Worm (Caenorhabditis elegans): ENCODE data around the gene skp-1.

The skp-1 gene

DNA sequence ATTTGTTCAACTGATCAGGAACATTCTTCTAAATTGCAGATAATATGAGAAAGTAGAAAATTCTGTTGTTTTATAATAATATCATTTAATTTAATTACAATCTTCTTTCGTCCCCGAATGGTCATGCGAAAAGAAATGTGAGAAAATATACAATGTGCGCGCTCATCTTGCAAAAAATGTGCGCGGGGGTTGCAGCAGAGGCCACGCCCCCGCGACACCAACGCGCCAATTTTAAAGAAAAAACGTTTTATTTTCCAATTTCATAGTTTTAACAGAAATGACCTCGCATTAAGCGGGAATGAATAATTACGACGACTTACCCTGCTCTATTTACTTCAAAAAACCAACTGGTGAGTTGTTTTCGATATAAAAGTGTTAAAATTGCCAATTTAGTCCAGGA is 34.8 kb upstream of the skp-1 start, which contains the start of gene sas-5 (continued):
- TF ChIP-seq vab-15 (tag; optimal IDR thresholded peaks at IDR 0.05) (no peak), zag-1 (tag; optimal IDR thresholded peaks at IDR 0.05) (no peak), alr-1 (tag; optimal IDR thresholded peaks at IDR 0.05; ENCODE audit: borderline replicate concordance) (no peak), nhr-12 (tag; optimal IDR thresholded peaks at IDR 0.05) (no peak), elt-2 (tag; optimal IDR thresholded peaks at IDR 0.05) (peak; percentile 64), rnt-1 (tag; optimal IDR thresholded peaks at IDR 0.05) (peak; percentile 91), pag-3 (tag; optimal IDR thresholded peaks at IDR 0.05; ENCODE audit: borderline replicate concordance, insufficient read depth) (no peak), lin-14 (GFP tag; optimal IDR thresholded peaks at IDR 0.05) (peak; percentile 73), C16A3.4 (tag; optimal IDR thresholded peaks at IDR 0.05) (peak; percentile 77), irx-1 (tag; optimal IDR thresholded peaks at IDR 0.05) (peak; percentile 59), unc-86 (tag; optimal IDR thresholded peaks at IDR 0.05) (peak; percentile 72), nhr-76 (tag; optimal IDR thresholded peaks at IDR 0.05) (no peak), fkh-10 (GFP tag; optimal IDR thresholded peaks at IDR 0.05) (no peak)

DNA sequence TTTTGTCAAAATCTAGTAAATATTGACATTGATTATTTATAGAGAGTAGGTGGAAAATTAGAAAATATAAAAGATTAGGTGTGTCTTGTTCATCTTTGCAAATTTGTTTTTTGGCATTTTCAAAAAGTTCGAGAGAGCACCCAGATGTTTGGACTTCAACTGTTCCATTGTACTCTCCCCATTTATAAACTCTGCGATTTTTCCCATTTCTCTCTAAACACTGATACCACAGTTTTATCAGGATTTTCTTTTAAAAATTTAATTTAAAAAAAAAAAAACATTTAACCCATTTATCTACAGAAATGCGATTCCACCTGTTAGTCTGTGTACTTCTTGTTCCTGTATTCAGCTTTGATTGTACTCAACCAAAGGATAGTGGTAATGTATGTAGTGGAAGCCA is 32.3 kb upstream of the skp-1 start, which contains the start of gene tag-290:
TSS of gene tag-290 (plus strand) at position 301 of the 400 bp plus-strand sequence.
- TF ChIP-seq fos-1 (tag; optimal IDR thresholded peaks at IDR 0.05): no peak
- no peak for TF ChIP-seq lin-14 (GFP tag; optimal IDR thresholded peaks at IDR 0.05)
- TF ChIP-seq aha-1 (tag; optimal IDR thresholded peaks at IDR 0.05): no peak
- TF ChIP-seq Y116A8C.19 (tag; optimal IDR thresholded peaks at IDR 0.05; ENCODE audit: borderline replicate concordance): no peak
- TF ChIP-seq mab-9 (GFP tag; IDR thresholded peaks at IDR 0.05): no peak
- no peak for TF ChIP-seq fkh-8 (tag; optimal IDR thresholded peaks at IDR 0.05)
- TF ChIP-seq grh-1 (GFP tag; IDR thresholded peaks at IDR 0.05): no peak
- TF ChIP-seq unc-62 (GFP tag; optimal IDR thresholded peaks at IDR 0.05): no peak
- TF ChIP-seq unc-130 (tag; optimal IDR thresholded peaks at IDR 0.05): no peak
- no peak for TF ChIP-seq sptf-1 (tag; optimal IDR thresholded peaks at IDR 0.05)
- no peak for TF ChIP-seq nhr-76 (tag; optimal IDR thresholded peaks at IDR 0.05)
- TF ChIP-seq mef-2 (tag; optimal IDR thresholded peaks at IDR 0.05): no peak
- TF ChIP-seq xbp-1 (tag; optimal IDR thresholded peaks at IDR 0.05): no peak
- TF ChIP-seq nhr-12 (tag; optimal IDR thresholded peaks at IDR 0.05): no peak
- TF ChIP-seq C04F5.9 (tag; optimal IDR thresholded peaks at IDR 0.05): no peak
- no peak for TF ChIP-seq pag-3 (tag; optimal IDR thresholded peaks at IDR 0.05; ENCODE audit: borderline replicate concordance, insufficient read depth)
- TF ChIP-seq nhr-84 (tag; optimal IDR thresholded peaks at IDR 0.05): no peak
- TF ChIP-seq sox-4 (tag; optimal IDR thresholded peaks at IDR 0.05): no peak
- no peak for TF ChIP-seq ama-1 (optimal IDR thresholded peaks at IDR 0.05)

DNA sequence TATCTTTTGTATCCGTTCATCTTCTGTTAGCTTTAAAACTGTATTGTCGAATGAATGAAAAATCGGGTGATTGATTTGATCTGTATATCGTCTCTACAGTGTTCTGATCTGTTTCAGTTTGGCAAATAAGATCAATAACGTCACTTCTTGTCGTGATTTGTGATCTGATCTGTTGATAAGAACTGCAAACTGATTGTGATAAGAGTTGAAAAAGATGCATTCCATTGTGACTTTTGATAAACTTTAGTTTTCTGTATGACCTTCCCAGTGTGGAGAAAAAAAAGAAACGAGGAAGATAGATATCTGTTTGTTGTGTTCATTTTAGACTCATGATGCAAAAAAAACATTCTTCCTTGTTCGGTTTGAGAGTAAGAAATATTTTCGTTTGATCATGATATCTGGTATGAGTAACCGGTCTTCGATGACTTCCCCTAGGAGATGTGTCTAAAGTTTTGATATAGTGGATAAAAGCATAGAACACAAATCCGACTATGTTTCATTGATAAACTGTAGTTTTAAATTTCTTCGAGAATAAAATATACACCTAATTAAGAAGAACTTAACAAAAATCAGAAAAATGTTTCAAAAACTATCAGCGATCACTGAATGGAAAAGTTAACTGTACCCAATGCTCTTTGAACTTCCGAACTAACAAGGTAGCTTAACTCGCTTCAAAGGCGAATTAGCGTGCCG is 30.3 kb upstream of the skp-1 start:
- TF ChIP-seq nhr-71 (tag; optimal IDR thresholded peaks at IDR 0.05) (peak; percentile 64), nhr-90 (tag; optimal IDR thresholded peaks at IDR 0.05; ENCODE audit: poor library complexity) (peak; percentile 49), nhr-19 (GFP tag; conservative IDR thresholded peaks at IDR 0.05) (0 out of 2 replicates have a peak, but pooled peaks have one; percentile 15), blmp-1 (tag; optimal IDR thresholded peaks at IDR 0.05) (peak; percentile 5), efl-1 (optimal IDR thresholded peaks at IDR 0.05) (no peak), efl-1 (GFP tag; optimal IDR thresholded peaks at IDR 0.05 in 1 of 2) (peak in 1 of 2 experiments; percentile 20), mdl-1 (tag; optimal IDR thresholded peaks at IDR 0.05) (no peak), lin-35 (GFP tag; optimal IDR thresholded peaks at IDR 0.05) (peak in 1 of 2 experiments; percentile 0), fkh-10 (GFP tag; optimal IDR thresholded peaks at IDR 0.05) (no peak), elt-2 (tag; optimal IDR thresholded peaks at IDR 0.05) (peak; percentile 89), tbx-2 (tag; optimal IDR thresholded peaks at IDR 0.05) (peak; percentile 46), nhr-20 (tag; optimal IDR thresholded peaks at IDR 0.05) (peak; percentile 77), nhr-85 (tag) (peak; percentile 93), alr-1 (tag; optimal IDR thresholded peaks at IDR 0.05; ENCODE audit: borderline replicate concordance) (no peak), snu-23 (GFP tag; optimal IDR thresholded peaks at IDR 0.05) (peak; percentile 49), C34B4.2 (tag; optimal IDR thresholded peaks at IDR 0.05) (no peak), hpl-2 (GFP tag; optimal IDR thresholded peaks at IDR 0.05) (no peak), mep-1 (tag; optimal IDR thresholded peaks at IDR 0.05) (peak; percentile 40), C04F5.9 (tag; optimal IDR thresholded peaks at IDR 0.05) (no peak), hlh-17 (GFP tag; optimal IDR thresholded peaks at IDR 0.05; ENCODE audit: borderline replicate concordance) (no peak), jun-1 (tag; optimal IDR thresholded peaks at IDR 0.05) (no peak), elt-3 (tag; optimal IDR thresholded peaks at IDR 0.05) (peak in 3 of 6 experiments; percentile 69 to 96 (median 94)), nhr-77 (tag; optimal IDR thresholded peaks at IDR 0.05) (no peak), ama-1 (optimal IDR thresholded peaks at IDR 0.05) (no peak), ceh-88 (GFP tag; IDR thresholded peaks at IDR 0.05) (no peak), pag-3 (tag; optimal IDR thresholded peaks at IDR 0.05; ENCODE audit: borderline replicate concordance, insufficient read depth) (no peak), mab-9 (GFP tag; IDR thresholded peaks at IDR 0.05) (no peak), lin-14 (GFP tag; optimal IDR thresholded peaks at IDR 0.05) (peak; percentile 69)
